Worm (Caenorhabditis elegans) whole organism, dauer: Measurements from ENCODE around the gene Y37H2A.7.

ENCODE experiments used
- unc-62 ChIP-seq: sonication (generic microtip); optimal IDR thresholded peaks from 2 replicates; lab custom pipeline; 2017; ENCODE audit warnings: missing biosample characterization, missing genetic modification reagents, missing genetic modification characterization

Y37H2A.7 gene

DNA sequence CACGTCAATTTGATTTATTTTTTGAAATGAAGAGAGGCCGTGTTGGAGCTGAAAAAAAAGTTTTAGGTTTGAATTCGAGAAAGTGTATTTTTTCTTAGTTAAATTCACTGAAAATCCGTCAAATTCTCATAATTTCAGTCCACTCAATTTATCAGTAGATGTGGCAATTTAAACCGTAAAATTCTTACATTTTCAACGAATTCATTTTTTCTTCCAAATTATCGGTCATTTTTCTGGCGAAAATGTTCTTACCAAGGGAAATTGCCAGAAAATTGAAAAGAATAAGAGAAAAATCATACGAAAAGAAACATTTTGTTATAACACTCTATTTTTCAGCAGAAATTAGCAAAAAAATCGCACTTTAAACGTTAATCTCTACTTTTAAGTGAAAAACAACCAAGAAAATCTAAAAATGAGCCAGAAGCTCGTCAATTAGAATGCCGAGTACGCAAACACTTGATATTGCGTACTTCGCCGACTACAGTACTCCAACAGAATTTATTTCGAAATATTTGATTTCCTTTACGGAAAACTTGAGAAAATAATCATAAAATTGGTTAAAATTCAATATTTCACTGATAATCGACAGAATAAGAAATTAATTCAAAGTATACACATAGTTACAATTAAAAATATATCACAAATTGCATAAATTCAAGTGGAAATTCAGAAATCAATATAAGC lies 49.0 kb downstream of the Y37H2A.7 start, which contains the start of gene fbxa-106:
Gene fbxa-106 (minus strand): TSS at position 51 of the 684 bp plus-strand sequence.
- no peak for TF ChIP-seq unc-62 (GFP tag; lab: Kevin White, UChicago)
